Fruit fly (Drosophila melanogaster): ENCODE measurements around the gene CG4565.

DNA sequence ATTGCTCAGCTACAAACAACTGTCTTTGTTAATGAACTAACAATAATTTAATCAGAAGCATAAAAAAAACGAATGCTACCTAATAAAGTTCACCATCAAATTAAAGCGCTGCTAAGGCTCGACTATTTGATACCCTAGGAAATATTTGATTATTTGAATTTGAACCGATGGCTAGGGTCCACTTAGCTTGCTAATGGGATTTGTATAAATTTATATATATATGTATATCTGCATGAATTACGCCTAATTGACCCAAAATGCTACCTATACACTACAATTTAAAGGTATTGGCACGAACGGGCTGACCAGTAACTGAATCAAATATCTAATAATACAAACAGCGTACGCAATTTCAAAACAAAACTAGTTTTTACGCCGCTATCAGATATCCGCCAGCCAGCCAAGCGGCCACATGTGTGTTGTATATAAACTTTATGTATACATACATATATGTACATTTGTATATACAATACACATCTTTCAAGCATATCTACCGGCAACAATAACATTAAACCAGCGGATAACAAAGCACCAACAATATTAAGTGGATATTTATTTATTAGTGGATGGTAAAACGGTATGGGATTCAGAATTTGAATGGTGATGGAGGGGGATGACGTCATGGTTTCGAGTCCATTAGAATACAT, 31.6 kb downstream of the CG4565 start:
- TF ChIP-seq insv (GFP tag; optimal IDR thresholded peaks at IDR 0.05) (no peak), Abd-B (GFP tag; optimal IDR thresholded peaks at IDR 0.05) (peak; percentile 79), Oli (tag; optimal IDR thresholded peaks at IDR 0.05) (peak; percentile 56), hth (optimal IDR thresholded peaks at IDR 0.05) (no peak), ind (GFP tag; optimal IDR thresholded peaks at IDR 0.05) (peak; percentile 65), CG7963 (GFP tag; IDR thresholded peaks at IDR 0.05; ENCODE audit: partially characterized antibody) (no peak), CHES-1-like (GFP tag; optimal IDR thresholded peaks at IDR 0.05) (no peak), luna (GFP tag; optimal IDR thresholded peaks at IDR 0.05) (no peak), Drgx (GFP tag; IDR thresholded peaks at IDR 0.05) (peak; percentile 78), Max (GFP tag; optimal IDR thresholded peaks at IDR 0.05) (peak; percentile 22), CG43689 (GFP tag; IDR thresholded peaks at IDR 0.05) (peak; percentile 60), ftz-f1 (GFP tag; optimal IDR thresholded peaks at IDR 0.05) (no peak), oc (tag; optimal IDR thresholded peaks at IDR 0.05) (no peak), CG6654 (GFP tag; optimal IDR thresholded peaks at IDR 0.05) (no peak)

Data from whole organism, embryonic.